Worm (Caenorhabditis elegans) whole organism, L1 larva: ENCODE results near the gene ceh-63.

Source experiments
- C34B4.2 ChIP-seq: sonication (generic microtip); optimal IDR thresholded peaks from 2 replicates; lab custom pipeline; 2017; ENCODE audit warnings: mild to moderate bottlenecking, missing genetic modification characterization, missing compliant biosample characterization
- ceh-63 ChIP-seq: fragments of 200-800 bp; sonication (Bioruptor generic); optimal IDR thresholded peaks from 2 replicates; lab custom pipeline; 2018; ENCODE audit warnings: mild to moderate bottlenecking, missing genetic modification characterization, missing compliant biosample characterization
- ceh-82 ChIP-seq, 3 experiments: fragments of 150-350 bp in 1 of 3; sonication (generic microtip) in 2 of 3; optimal IDR thresholded peaks; 2 replicates each; lab custom pipeline; 2014 to 2017; ENCODE audit warnings: missing biosample characterization in 3 of 3, missing genetic modification characterization in 3 of 3
- elt-3 ChIP-seq, 6 experiments: fragments of 150-350 bp in 1 of 6; sonication (generic microtip); optimal IDR thresholded peaks; 2 replicates each; lab custom pipeline; 2017 to 2018; ENCODE audit warnings: missing biosample characterization in 6 of 6, missing genetic modification characterization in 6 of 6, inconsistent platforms in 1 of 6
- fkh-10 ChIP-seq: sonication (generic microtip); optimal IDR thresholded peaks from 2 replicates; lab custom pipeline; 2017; ENCODE audit warnings: missing biosample characterization, missing genetic modification reagents, missing genetic modification characterization
- lsy-2 ChIP-seq, 2 experiments: fragments of 150-350 bp; optimal IDR thresholded peaks; 2 replicates each; lab custom pipeline; 2014; ENCODE audit warnings: missing biosample characterization in 2 of 2, missing genetic modification characterization in 2 of 2
- mdl-1 ChIP-seq, 2 experiments: fragments of 150-350 bp; optimal IDR thresholded peaks; 2 replicates each; lab custom pipeline; 2014 to 2017; ENCODE audit warnings: missing biosample characterization in 2 of 2, missing genetic modification characterization in 2 of 2, inconsistent platforms in 1 of 2
- skn-1 ChIP-seq: fragments of 150-350 bp; optimal IDR thresholded peaks from 2 replicates; lab custom pipeline; 2014; ENCODE audit warnings: missing biosample characterization, missing genetic modification characterization
- unc-130 ChIP-seq: fragments of 150-350 bp; optimal IDR thresholded peaks from 2 replicates; lab custom pipeline; 2017; ENCODE audit warnings: missing biosample characterization, missing genetic modification characterization, inconsistent platforms
- zag-1 ChIP-seq: fragments of 150-350 bp; optimal IDR thresholded peaks from 2 replicates; lab custom pipeline; 2014; ENCODE audit warnings: missing biosample characterization, missing genetic modification characterization
- ztf-11 ChIP-seq, 2 experiments: sonication (generic microtip); optimal IDR thresholded peaks; 2 replicates each; lab custom pipeline; 2016 to 2017; ENCODE audit warnings: missing genetic modification characterization in 2 of 2, missing biosample characterization in 1 of 2, missing compliant biosample characterization in 1 of 2

ce11 chrX:3715835-3716234, 42.0 kb upstream of the ceh-63 start:
- TF ChIP-seq zag-1 (tag; lab: Kevin White, UChicago): no peak
- TF ChIP-seq fkh-10 (GFP tag; lab: Kevin White, UChicago): no peak
- no peak for TF ChIP-seq elt-3 (tag; optimal IDR thresholded peaks at IDR 0.05; lab: Kevin White, UChicago)
- TF ChIP-seq ceh-82 (tag; optimal IDR thresholded peaks at IDR 0.05; lab: Kevin White, UChicago): no peak
- TF ChIP-seq ceh-63 (GFP tag; lab: Kevin White, UChicago): no peak
- TF ChIP-seq ztf-11 (tag; optimal IDR thresholded peaks at IDR 0.05; lab: Kevin White, UChicago): no peak
- TF ChIP-seq unc-130 (tag; lab: Kevin White, UChicago): no peak
- TF ChIP-seq lsy-2 (tag; optimal IDR thresholded peaks at IDR 0.05; lab: Kevin White, UChicago): no peak
- no peak for TF ChIP-seq C34B4.2
- TF ChIP-seq mdl-1 (tag; optimal IDR thresholded peaks at IDR 0.05; lab: Kevin White, UChicago): no peak
- TF ChIP-seq skn-1 (tag; lab: Kevin White, UChicago): no peak
